Fruit fly (Drosophila melanogaster) whole organism, prepupa: ENCODE results near the gene Gld.

ENCODE experiments used
- CG10631 ChIP-seq: fragments of 200-800 bp; sonication (Bioruptor generic); optimal IDR thresholded peaks from 2 replicates; lab custom pipeline; 2016; ENCODE audit warnings: missing biosample characterization, missing genetic modification characterization
- CG10669 ChIP-seq: fragments of 200-800 bp; sonication (Bioruptor generic); optimal IDR thresholded peaks from 3 replicates; lab custom pipeline; 2018; ENCODE audit warnings: missing biosample characterization, mild to moderate bottlenecking, missing genetic modification characterization, moderate library complexity
- CG11294 ChIP-seq: fragments of 200-800 bp; sonication (Bioruptor generic); IDR thresholded peaks from 2 replicates; pipeline ENCODE4 v1.3.6; 2022; ENCODE audit warnings: missing biosample characterization, missing genetic modification characterization
- CG11762 ChIP-seq: fragments of 200-800 bp; sonication (Bioruptor generic); optimal IDR thresholded peaks from 3 replicates; lab custom pipeline; 2016; ENCODE audit warnings: missing biosample characterization, missing genetic modification characterization; ENCODE audit not compliant: insufficient read depth
- CG11902 ChIP-seq: fragments of 200-800 bp; sonication (Bioruptor generic); optimal IDR thresholded peaks from 3 replicates; lab custom pipeline; 2016; ENCODE audit warnings: missing biosample characterization, missing genetic modification characterization
- CG15336 ChIP-seq: fragments of 200-800 bp; sonication (Bioruptor generic); IDR thresholded peaks from 2 replicates; pipeline ENCODE4 v1.3.6; 2022; ENCODE audit warnings: missing biosample characterization, missing genetic modification characterization
- CG1621 ChIP-seq: fragments of 200-800 bp; sonication (Bioruptor generic); optimal IDR thresholded peaks from 3 replicates; lab custom pipeline; 2018; ENCODE audit warnings: missing biosample characterization, mild to moderate bottlenecking, missing genetic modification characterization
- CG16779 ChIP-seq: fragments of 200-800 bp; sonication (Bioruptor generic); optimal IDR thresholded peaks from 3 replicates; lab custom pipeline; 2017; ENCODE audit warnings: missing biosample characterization, mild to moderate bottlenecking, missing genetic modification characterization
- CG34406 ChIP-seq: fragments of 200-800 bp; sonication (Bioruptor generic); optimal IDR thresholded peaks from 3 replicates; lab custom pipeline; 2016; ENCODE audit warnings: missing biosample characterization, missing genetic modification characterization
- CG3919 ChIP-seq: fragments of 200-800 bp; sonication (Bioruptor generic); optimal IDR thresholded peaks from 3 replicates; lab custom pipeline; 2016; ENCODE audit warnings: missing biosample characterization, missing genetic modification characterization
- CG6276 ChIP-seq: fragments of 200-800 bp; sonication (Bioruptor generic); optimal IDR thresholded peaks from 2 replicates; lab custom pipeline; 2017; ENCODE audit warnings: missing biosample characterization, mild to moderate bottlenecking, missing genetic modification characterization
- CG6792 ChIP-seq: fragments of 200-800 bp; sonication (Bioruptor generic); optimal IDR thresholded peaks from 3 replicates; lab custom pipeline; 2016; ENCODE audit warnings: missing biosample characterization, missing genetic modification characterization
- CG6808 ChIP-seq: fragments of 200-800 bp; sonication (Bioruptor generic); optimal IDR thresholded peaks from 3 replicates; lab custom pipeline; 2017; ENCODE audit warnings: missing biosample characterization, missing genetic modification characterization, mild to moderate bottlenecking, moderate library complexity, missing genetic modification reagents
- CG6854 ChIP-seq: fragments of 200-800 bp; sonication (Bioruptor generic); optimal IDR thresholded peaks from 2 replicates; lab custom pipeline; 2017; ENCODE audit warnings: missing biosample characterization, mild to moderate bottlenecking, missing genetic modification characterization
- CG8119 ChIP-seq: fragments of 200-800 bp; sonication (Bioruptor generic); IDR thresholded peaks from 3 replicates; pipeline ENCODE4 v1.3.6; 2022; ENCODE audit warnings: missing biosample characterization, missing genetic modification characterization
- CG8319 ChIP-seq: fragments of 200-800 bp; sonication (Bioruptor generic); optimal IDR thresholded peaks from 3 replicates; lab custom pipeline; 2016; ENCODE audit warnings: missing biosample characterization, missing genetic modification characterization
- CG8632 ChIP-seq: fragments of 200-800 bp; sonication (Bioruptor generic); optimal IDR thresholded peaks from 3 replicates; lab custom pipeline; 2016; ENCODE audit warnings: missing biosample characterization, missing genetic modification characterization
- CG9139 ChIP-seq: fragments of 200-800 bp; sonication (Bioruptor generic); optimal IDR thresholded peaks from 3 replicates; lab custom pipeline; 2017; ENCODE audit warnings: missing biosample characterization, mild to moderate bottlenecking, missing genetic modification characterization
- Eip75B ChIP-seq: fragments of 200-800 bp; sonication (Bioruptor generic); optimal IDR thresholded peaks from 3 replicates; lab custom pipeline; 2016; ENCODE audit warnings: missing biosample characterization, missing genetic modification characterization
- Eip78C ChIP-seq: fragments of 200-800 bp; sonication (Bioruptor generic); peaks from one replicate; lab custom pipeline; 2016; ENCODE audit warnings: missing biosample characterization, missing genetic modification characterization
- Eip93F ChIP-seq: fragments of 200-800 bp; sonication (Bioruptor generic); optimal IDR thresholded peaks from 2 replicates; lab custom pipeline; 2016; ENCODE audit warnings: missing biosample characterization, mild to moderate bottlenecking, missing genetic modification characterization
- Ets21C ChIP-seq: fragments of 200-800 bp; sonication (Bioruptor generic); optimal IDR thresholded peaks from 3 replicates; lab custom pipeline; 2016; ENCODE audit warnings: missing biosample characterization, missing genetic modification characterization
- Ets96B ChIP-seq: fragments of 200-800 bp; optimal IDR thresholded peaks from 2 replicates; lab custom pipeline; 2019; ENCODE audit warnings: missing biosample characterization, mild to moderate bottlenecking, missing genetic modification characterization, moderate library complexity
- Gug ChIP-seq: fragments of 200-800 bp; sonication (Bioruptor generic); IDR thresholded peaks from 2 replicates; pipeline ENCODE4 v1.3.6; 2022; ENCODE audit warnings: missing biosample characterization, missing genetic modification characterization
- Hr38 ChIP-seq: sonication (Bioruptor generic); optimal IDR thresholded peaks from 2 replicates; lab custom pipeline; 2016; ENCODE audit warnings: missing biosample characterization, missing genetic modification characterization
- Hr4 ChIP-seq: fragments of 200-800 bp; sonication (Bioruptor generic); optimal IDR thresholded peaks from 3 replicates; lab custom pipeline; 2016; ENCODE audit warnings: missing biosample characterization, missing genetic modification characterization
- Lpt ChIP-seq: fragments of 200-800 bp; sonication (Bioruptor generic); optimal IDR thresholded peaks from 3 replicates; lab custom pipeline; 2016; ENCODE audit warnings: missing biosample characterization, missing genetic modification characterization
- Met ChIP-seq: fragments of 200-800 bp; sonication (Bioruptor generic); optimal IDR thresholded peaks from 3 replicates; lab custom pipeline; 2016; ENCODE audit warnings: missing biosample characterization, missing genetic modification characterization
- Sox102F ChIP-seq: fragments of 200-800 bp; sonication (Bioruptor generic); optimal IDR thresholded peaks from 2 replicates; lab custom pipeline; 2016; ENCODE audit warnings: missing biosample characterization, mild to moderate bottlenecking, missing genetic modification characterization
- Sox14 ChIP-seq: fragments of 200-800 bp; sonication (Bioruptor generic); optimal IDR thresholded peaks from 3 replicates; lab custom pipeline; 2016; ENCODE audit warnings: missing biosample characterization, missing genetic modification characterization
- Sox15 ChIP-seq: fragments of 200-800 bp; sonication (Bioruptor generic); optimal IDR thresholded peaks from 3 replicates; lab custom pipeline; 2016; ENCODE audit warnings: missing biosample characterization, missing genetic modification characterization
- achi ChIP-seq: fragments of 200-800 bp; sonication (Bioruptor generic); optimal IDR thresholded peaks from 3 replicates; lab custom pipeline; 2016; ENCODE audit warnings: missing biosample characterization, missing genetic modification characterization
- acj6 ChIP-seq: fragments of 200-800 bp; sonication (Bioruptor generic); optimal IDR thresholded peaks from 3 replicates; lab custom pipeline; 2016; ENCODE audit warnings: missing biosample characterization, missing genetic modification characterization
- cyc ChIP-seq: fragments of 200-800 bp; sonication (Bioruptor generic); optimal IDR thresholded peaks from 3 replicates; lab custom pipeline; 2016; ENCODE audit warnings: missing biosample characterization, missing genetic modification characterization
- dac ChIP-seq: fragments of 200-800 bp; sonication (Bioruptor generic); optimal IDR thresholded peaks from 2 replicates; lab custom pipeline; 2017; ENCODE audit warnings: missing biosample characterization, mild to moderate bottlenecking, missing genetic modification characterization
- fd59A ChIP-seq: fragments of 200-800 bp; sonication (Bioruptor generic); optimal IDR thresholded peaks from 2 replicates; lab custom pipeline; 2017; ENCODE audit warnings: missing biosample characterization, mild to moderate bottlenecking, missing genetic modification characterization, missing genetic modification reagents
- fd85E ChIP-seq: fragments of 200-800 bp; sonication (Bioruptor generic); optimal IDR thresholded peaks from 3 replicates; lab custom pipeline; 2016; ENCODE audit warnings: missing biosample characterization, missing genetic modification characterization
- fkh ChIP-seq: fragments of 200-800 bp; sonication (Bioruptor generic); optimal IDR thresholded peaks from 3 replicates; lab custom pipeline; 2017; ENCODE audit warnings: missing biosample characterization, mild to moderate bottlenecking, missing genetic modification characterization, moderate library complexity
- lz ChIP-seq: fragments of 200-800 bp; sonication (Bioruptor generic); optimal IDR thresholded peaks from 3 replicates; lab custom pipeline; 2016; ENCODE audit warnings: missing biosample characterization, missing genetic modification characterization
- pdm3 ChIP-seq: fragments of 200-800 bp; sonication (Bioruptor generic); optimal IDR thresholded peaks from 3 replicates; lab custom pipeline; 2016; ENCODE audit warnings: missing biosample characterization, missing genetic modification characterization
- salr ChIP-seq, 2 experiments: fragments of 200-800 bp; sonication (Bioruptor generic); optimal IDR thresholded peaks; 3 replicates each; lab custom pipeline; 2016 to 2018; ENCODE audit warnings: missing biosample characterization in 2 of 2, missing genetic modification characterization in 2 of 2, mild to moderate bottlenecking in 1 of 2
- spab ChIP-seq: fragments of 200-800 bp; sonication (Bioruptor generic); optimal IDR thresholded peaks from 2 replicates; lab custom pipeline; 2017; ENCODE audit warnings: missing biosample characterization, mild to moderate bottlenecking, missing genetic modification characterization, missing genetic modification reagents
- vri ChIP-seq: fragments of 200-800 bp; sonication (Bioruptor generic); optimal IDR thresholded peaks from 3 replicates; lab custom pipeline; 2016; ENCODE audit warnings: missing biosample characterization, mild to moderate bottlenecking, missing genetic modification characterization

Gld gene

dm6 chr3R:7274973-7275525, 9.5 kb upstream of the Gld start:
- no peak for TF ChIP-seq CG34406
- TF ChIP-seq fkh (GFP tag; lab: Kevin White, UChicago), result no peak
- TF ChIP-seq CG6792, result no peak
- TF ChIP-seq CG8632 (GFP tag; lab: Kevin White, UChicago), result no peak
- TF ChIP-seq CG3919 (GFP tag; lab: Kevin White, UChicago), result no peak
- TF ChIP-seq spab (GFP tag; lab: Kevin White, UChicago), result no peak
- no peak for TF ChIP-seq CG6276 (GFP tag; lab: Kevin White, UChicago)
- TF ChIP-seq Hr38 (GFP tag; lab: Kevin White, UChicago), result no peak
- TF ChIP-seq Ets21C (GFP tag; lab: Kevin White, UChicago), result no peak
- no peak for TF ChIP-seq Ets96B
- no peak for TF ChIP-seq Met
- TF ChIP-seq, all 60 proteins: peak for 0

- no peak for TF ChIP-seq Lpt (GFP tag; lab: Kevin White, UChicago)
- TF ChIP-seq CG6808, result no peak
- no peak for TF ChIP-seq CG8632 (GFP tag; lab: Kevin White, UChicago)
- no peak for TF ChIP-seq salr (GFP tag; optimal IDR thresholded peaks at IDR 0.05; lab: Kevin White, UChicago)
- TF ChIP-seq CG11762, result no peak
- TF ChIP-seq Gug, result no peak
- no peak for TF ChIP-seq CG15336 (GFP tag; lab: Robert Waterston, UW)
- no peak for TF ChIP-seq Sox102F (GFP tag; lab: Kevin White, UChicago)
- TF ChIP-seq CG10669, result no peak
- TF ChIP-seq fd85E (GFP tag; lab: Kevin White, UChicago), result no peak
- no peak for TF ChIP-seq fd59A (GFP tag; lab: Kevin White, UChicago)
- TF ChIP-seq CG9139 (GFP tag; lab: Kevin White, UChicago), result no peak
- TF ChIP-seq lz (GFP tag; lab: Kevin White, UChicago), result no peak
Measured at dm6 chr3R:7259554-7259953, 5.9 kb downstream of the Gld start.

dm6 chr3R:7251857-7252256, 13.6 kb downstream of the Gld start, which contains the start of gene Obp84a:
Gene Obp84a, minus strand, starts transcription at chr3R:7251957.
- no peak for TF ChIP-seq CG11294 (GFP tag; lab: Robert Waterston, UW)
- no peak for TF ChIP-seq CG8119 (GFP tag; lab: Robert Waterston, UW)
- no peak for TF ChIP-seq Gug
- no peak for TF ChIP-seq fd85E (GFP tag; lab: Kevin White, UChicago)
- TF ChIP-seq Met, result no peak
- no peak for TF ChIP-seq CG10631 (GFP tag; lab: Kevin White, UChicago)
- TF ChIP-seq vri (GFP tag; lab: Kevin White, UChicago), result no peak
- no peak for TF ChIP-seq spab (GFP tag; lab: Kevin White, UChicago)
- TF ChIP-seq dac (GFP tag; lab: Kevin White, UChicago), result no peak
- TF ChIP-seq pdm3 (GFP tag; lab: Kevin White, UChicago), result no peak
- TF ChIP-seq CG1621 (tag; lab: Kevin White, UChicago), result no peak
- TF ChIP-seq CG6854, result no peak
- TF ChIP-seq achi (GFP tag; lab: Kevin White, UChicago), result no peak
- TF ChIP-seq salr (GFP tag; optimal IDR thresholded peaks at IDR 0.05; lab: Kevin White, UChicago), result no peak
- no peak for TF ChIP-seq Sox15 (GFP tag; lab: Kevin White, UChicago)
- TF ChIP-seq fkh (GFP tag; lab: Kevin White, UChicago), result no peak
- no peak for TF ChIP-seq CG11902 (GFP tag; lab: Kevin White, UChicago)
- TF ChIP-seq Ets21C (GFP tag; lab: Kevin White, UChicago), result no peak
- TF ChIP-seq, all 60 proteins: peak for 0

dm6 chr3R:7249460-7249859, 16.0 kb downstream of the Gld start, which contains the start of the genes CG1227 and Dtwd2:
Gene CG1227, minus strand, starts transcription at chr3R:7249738.
Gene Dtwd2, plus strand, starts transcription at chr3R:7249795.
- TF ChIP-seq CG16779 (tag; lab: Kevin White, UChicago) (peak; percentile 93), CG11294 (GFP tag; lab: Robert Waterston, UW) (peak; percentile 95), CG6854 (no peak), cyc (GFP tag; lab: Kevin White, UChicago) (peak; percentile 86), Lpt (GFP tag; lab: Kevin White, UChicago) (peak; percentile 92), CG10631 (GFP tag; lab: Kevin White, UChicago) (peak; percentile 94), Eip78C (GFP tag; lab: Kevin White, UChicago) (peak; percentile 99), CG8632 (GFP tag; lab: Kevin White, UChicago) (peak; percentile 96), CG34406 (peak; percentile 96), spab (GFP tag; lab: Kevin White, UChicago) (peak; percentile 84), CG8319 (GFP tag; lab: Kevin White, UChicago) (peak; percentile 84), CG6276 (GFP tag; lab: Kevin White, UChicago) (peak; percentile 95), lz (GFP tag; lab: Kevin White, UChicago) (peak; percentile 93), acj6 (GFP tag; lab: Kevin White, UChicago) (peak; percentile 94), Sox14 (peak; percentile 90), Hr4 (GFP tag; lab: Kevin White, UChicago) (peak; percentile 94), CG6808 (peak; percentile 92), Eip75B (GFP tag; lab: Kevin White, UChicago) (peak; percentile 92), fd85E (GFP tag; lab: Kevin White, UChicago) (peak; percentile 77), achi (GFP tag; lab: Kevin White, UChicago) (peak; percentile 94), CG8119 (GFP tag; lab: Robert Waterston, UW) (peak; percentile 98), Ets96B (peak; percentile 98), Eip93F (GFP tag; lab: Kevin White, UChicago) (peak; percentile 45)
